Fruit fly (Drosophila melanogaster) ovary, adult (tissue): ENCODE measurements around the gene SdicA.
A peak's percentile ranks its signal among the peaks of the same experiment; 100 is the strongest.
"Not testable (repeated sequence)": the region's sequence is repeated elsewhere in the genome, so short reads cannot be mapped to it uniquely, and the experiment has no call there.

Experiments used
- CG17801 ChIP-seq: fragments of 200-800 bp; optimal IDR thresholded peaks from 2 replicates; lab custom pipeline; 2019; ENCODE audit warnings: missing biosample characterization, mild to moderate bottlenecking, missing genetic modification characterization, moderate library complexity; ENCODE audit not compliant: partially characterized antibody

SdicA gene

DNA sequence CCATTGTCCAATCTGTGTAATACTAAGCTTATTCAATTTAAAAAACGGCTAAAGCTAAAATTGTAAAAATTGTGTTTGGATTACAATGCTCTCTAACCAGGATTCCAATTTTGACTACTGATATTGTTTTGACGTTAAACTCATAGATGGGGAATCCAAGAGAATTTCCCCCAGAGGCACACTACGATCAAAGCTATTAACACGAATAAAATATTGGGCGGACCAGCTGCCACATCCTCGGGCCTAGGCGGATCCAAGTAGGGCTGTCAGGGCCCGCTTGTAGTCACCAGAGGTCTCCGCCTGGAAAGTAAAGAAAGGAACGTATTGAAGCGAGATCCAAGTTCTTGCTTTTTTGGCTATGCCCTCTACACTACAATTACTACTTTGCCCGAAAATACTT, 7.8 kb upstream of the SdicA start, which contains the start of gene SdicB:
Gene SdicB, minus strand, starts transcription at position 101 of the 400 bp plus-strand sequence.
- TF ChIP-seq CG17801 (GFP tag; lab: Kevin White, UChicago), result not testable (repeated sequence)

DNA sequence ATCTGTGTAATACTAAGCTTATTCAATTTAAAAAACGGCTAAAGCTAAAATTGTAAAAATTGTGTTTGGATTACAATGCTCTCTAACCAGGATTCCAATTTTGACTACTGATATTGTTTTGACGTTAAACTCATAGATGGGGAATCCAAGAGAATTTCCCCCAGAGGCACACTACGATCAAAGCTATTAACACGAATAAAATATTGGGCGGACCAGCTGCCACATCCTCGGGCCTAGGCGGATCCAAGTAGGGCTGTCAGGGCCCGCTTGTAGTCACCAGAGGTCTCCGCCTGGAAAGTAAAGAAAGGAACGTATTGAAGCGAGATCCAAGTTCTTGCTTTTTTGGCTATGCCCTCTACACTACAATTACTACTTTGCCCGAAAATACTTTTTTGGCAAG, 7.6 kb downstream of the SdicA start, which contains the start of gene Sdic3:
Gene Sdic3, minus strand, starts transcription at position 101 of the 400 bp plus-strand sequence.
- TF ChIP-seq CG17801 (GFP tag; lab: Kevin White, UChicago), result not testable (repeated sequence)

DNA sequence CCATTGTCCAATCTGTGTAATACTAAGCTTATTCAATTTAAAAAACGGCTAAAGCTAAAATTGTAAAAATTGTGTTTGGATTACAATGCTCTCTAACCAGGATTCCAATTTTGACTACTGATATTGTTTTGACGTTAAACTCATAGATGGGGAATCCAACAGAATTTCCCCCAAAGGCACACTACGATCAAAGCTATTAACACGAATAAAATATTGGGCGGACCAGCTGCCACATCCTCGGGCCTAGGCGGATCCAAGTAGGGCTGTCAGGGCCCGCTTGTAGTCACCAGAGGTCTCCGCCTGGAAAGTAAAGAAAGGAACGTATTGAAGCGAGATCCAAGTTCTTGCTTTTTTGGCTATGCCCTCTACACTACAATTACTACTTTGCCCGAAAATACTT, 15.3 kb downstream of the SdicA start, which contains the start of gene Sdic2:
Gene Sdic2, minus strand, starts transcription at position 101 of the 400 bp plus-strand sequence.
- TF ChIP-seq CG17801 (GFP tag; lab: Kevin White, UChicago), result not testable (repeated sequence)

DNA sequence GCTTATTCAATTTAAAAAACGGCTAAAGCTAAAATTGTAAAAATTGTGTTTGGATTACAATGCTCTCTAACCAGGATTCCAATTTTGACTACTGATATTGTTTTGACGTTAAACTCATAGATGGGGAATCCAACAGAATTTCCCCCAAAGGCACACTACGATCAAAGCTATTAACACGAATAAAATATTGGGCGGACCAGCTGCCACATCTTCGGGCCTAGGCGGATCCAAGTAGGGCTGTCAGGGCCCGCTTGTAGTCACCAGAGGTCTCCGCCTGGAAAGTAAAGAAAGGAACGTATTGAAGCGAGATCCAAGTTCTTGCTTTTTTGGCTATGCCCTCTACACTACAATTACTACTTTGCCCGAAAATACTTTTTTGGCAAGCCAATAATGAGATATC, 23.2 kb downstream of the SdicA start, which contains the start of gene Sdic1:
Gene Sdic1, minus strand, starts transcription at position 101 of the 400 bp plus-strand sequence.
- TF ChIP-seq CG17801 (GFP tag; lab: Kevin White, UChicago), result not testable (repeated sequence)

- peak; percentile 95 for TF ChIP-seq CG17801 (GFP tag; lab: Kevin White, UChicago)
Measured at dm6 chrX:20173464-20173995, 28.2 kb downstream of the SdicA start, which contains the start of gene AnxB10. AnxB10 (minus strand) TSS chrX:20173514.

DNA sequence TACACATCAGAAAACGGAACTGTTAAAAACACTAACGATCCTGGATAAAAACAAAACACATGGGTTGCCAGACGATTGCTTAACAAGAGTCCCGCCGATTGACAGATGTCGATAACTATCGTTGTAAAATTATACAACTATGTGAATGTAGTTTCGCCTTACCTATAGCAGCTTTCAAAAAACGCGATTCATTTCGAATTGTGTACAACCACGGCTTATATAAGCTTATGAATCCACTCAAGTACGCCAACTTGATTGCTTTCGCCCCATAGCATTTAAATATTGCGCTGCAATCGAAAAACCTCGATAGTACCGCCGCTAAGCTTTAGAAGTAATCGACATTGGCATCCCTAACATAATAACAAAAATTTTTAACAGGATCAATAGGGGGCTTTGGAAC, 31.8 kb downstream of the SdicA start, which contains the start of the genes CG9581 and CG9578:
Gene CG9581, minus strand, starts transcription at position 84 of the 400 bp plus-strand sequence.
Gene CG9578, plus strand, starts transcription at position 325 of the 400 bp plus-strand sequence.
- TF ChIP-seq CG17801 (GFP tag; lab: Kevin White, UChicago), result peak; percentile 8

DNA sequence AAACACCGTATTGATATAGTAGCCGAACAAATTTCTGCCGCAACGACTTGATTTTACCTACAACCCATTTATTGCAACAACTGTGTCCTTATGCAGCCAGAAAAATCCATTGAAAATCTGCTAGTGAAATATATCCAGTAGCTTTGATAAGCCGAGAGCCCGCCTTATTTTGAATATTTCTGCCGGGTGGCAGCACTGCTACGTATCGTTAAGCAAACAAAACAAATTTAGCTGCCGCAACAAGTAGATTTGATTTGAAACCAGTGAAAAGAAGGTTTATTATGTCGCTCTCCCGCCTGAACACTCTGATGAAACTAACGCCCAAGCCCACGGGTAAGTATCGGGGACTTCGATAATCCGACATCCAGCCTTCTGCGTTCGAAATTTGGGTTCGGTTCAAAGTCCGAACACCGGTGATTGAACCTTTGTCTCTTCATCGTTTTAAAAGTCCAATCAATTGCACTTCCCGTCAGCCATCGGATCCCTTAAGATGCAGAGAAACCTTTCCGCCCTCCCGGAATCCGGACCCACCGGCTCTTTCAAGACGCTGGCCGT, 35.2 kb downstream of the SdicA start, which contains the start of gene CG9577:
Gene CG9577, plus strand, starts transcription at position 190 of the 555 bp plus-strand sequence.
- TF ChIP-seq CG17801 (GFP tag; lab: Kevin White, UChicago), result peak; percentile 62

- no peak for TF ChIP-seq CG17801 (GFP tag; lab: Kevin White, UChicago)
Measured at dm6 chrX:20165773-20166412, 35.8 kb downstream of the SdicA start, which contains the start of gene Phf7. Phf7 (minus strand) TSS chrX:20165830.

DNA sequence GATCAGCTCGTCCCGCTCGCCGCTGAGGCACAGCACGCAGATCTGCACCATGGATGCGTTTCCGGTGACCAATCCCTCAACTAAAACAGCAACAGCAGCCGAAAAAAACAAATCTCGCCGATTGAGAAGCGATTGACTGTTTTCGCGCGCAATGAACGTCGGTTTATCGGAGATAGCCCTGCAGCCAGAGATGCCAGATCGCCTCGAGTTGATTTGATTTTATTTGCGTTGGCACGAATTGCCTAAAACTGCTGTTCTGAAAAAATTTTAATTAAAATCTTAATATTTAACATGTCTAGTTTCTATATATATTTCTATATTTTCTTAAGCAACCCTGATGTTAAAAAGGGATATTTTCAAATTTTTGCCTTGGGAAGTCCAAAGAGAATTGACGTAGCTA, 39.1 kb downstream of the SdicA start:
- TF ChIP-seq CG17801 (GFP tag; lab: Kevin White, UChicago), result no peak

dm6 chrX:20159679-20160140, 42.0 kb downstream of the SdicA start, which contains the start of gene Rab35:
Rab35 (minus strand) TSS chrX:20159872.
- TF ChIP-seq CG17801 (GFP tag; lab: Kevin White, UChicago), result no peak

DNA sequence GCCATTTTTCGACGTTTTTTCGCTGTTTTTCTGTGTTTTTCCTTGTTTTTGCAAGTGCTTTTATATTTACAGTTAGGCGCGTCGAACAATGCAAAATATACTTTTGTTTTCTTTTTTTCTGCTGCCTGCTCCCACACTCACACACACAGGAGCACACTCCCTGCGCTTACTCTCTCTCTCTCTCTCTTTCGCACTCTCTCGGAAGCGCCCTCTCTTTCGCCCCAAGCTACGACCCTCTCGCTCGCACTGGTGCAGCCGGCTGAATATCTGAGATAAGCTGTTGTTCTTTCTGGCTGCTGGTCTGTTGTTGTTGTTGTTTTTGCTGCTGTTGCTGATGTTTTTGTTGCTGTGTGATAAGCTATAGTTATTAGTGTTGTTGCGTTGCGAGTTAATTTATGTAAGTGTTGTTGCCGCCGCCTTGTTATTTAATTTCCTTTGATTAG, 42.8 kb downstream of the SdicA start:
- TF ChIP-seq CG17801 (GFP tag; lab: Kevin White, UChicago), result peak; percentile 41

dm6 chrX:20158491-20158890, 43.2 kb downstream of the SdicA start:
- TF ChIP-seq CG17801 (GFP tag; lab: Kevin White, UChicago), result no peak

dm6 chrX:20155947-20156346, 45.8 kb downstream of the SdicA start:
- TF ChIP-seq CG17801 (GFP tag; lab: Kevin White, UChicago), result no peak

dm6 chrX:20147693-20148174, 54.0 kb downstream of the SdicA start, which contains the start of gene aspr:
aspr (plus strand) TSS chrX:20148124.
- TF ChIP-seq CG17801 (GFP tag; lab: Kevin White, UChicago), result no peak
